Fruit fly (Drosophila melanogaster) whole organism, wandering third instar larva: ENCODE measurements around the gene slmo.

ENCODE experiments used
- CrebA ChIP-seq: fragments of 200-800 bp; sonication (Bioruptor generic); optimal IDR thresholded peaks from 2 replicates; lab custom pipeline; 2016; ENCODE audit warnings: missing biosample characterization, mild to moderate bottlenecking, missing genetic modification characterization, borderline replicate concordance
- GATAd ChIP-seq: sonication (Bioruptor generic); optimal IDR thresholded peaks from 2 replicates; lab custom pipeline; 2016; ENCODE audit warnings: missing biosample characterization, missing genetic modification characterization
- Hr78 ChIP-seq: fragments of >200 bp; optimal IDR thresholded peaks from 2 replicates; lab custom pipeline; 2017; ENCODE audit warnings: missing biosample characterization, missing genetic modification characterization
- Mio ChIP-seq: sonication (Bioruptor generic); optimal IDR thresholded peaks from 2 replicates; lab custom pipeline; 2016; ENCODE audit warnings: missing biosample characterization, missing genetic modification characterization
- Myc ChIP-seq: fragments of >200 bp; optimal IDR thresholded peaks from 2 replicates; lab custom pipeline; 2017
- OdsH ChIP-seq: fragments of 200-800 bp; sonication (Bioruptor generic); optimal IDR thresholded peaks from 2 replicates; lab custom pipeline; 2016; ENCODE audit warnings: missing biosample characterization, mild to moderate bottlenecking, missing genetic modification characterization
- Sp1 ChIP-seq: fragments of 200-800 bp; sonication (Bioruptor generic); optimal IDR thresholded peaks from 3 replicates; lab custom pipeline; 2019; ENCODE audit warnings: missing biosample characterization, mild to moderate bottlenecking, missing genetic modification characterization, moderate library complexity
- h ChIP-seq: fragments of 200-800 bp; sonication (Bioruptor generic); optimal IDR thresholded peaks from 3 replicates; lab custom pipeline; 2016; ENCODE audit warnings: missing biosample characterization, mild to moderate bottlenecking, missing genetic modification characterization
- lola ChIP-seq: fragments of >200 bp; optimal IDR thresholded peaks from 2 replicates; lab custom pipeline; 2017; ENCODE audit warnings: missing biosample characterization, missing genetic modification characterization
- rgr ChIP-seq: fragments of 200-800 bp; sonication (Bioruptor generic); optimal IDR thresholded peaks from 3 replicates; lab custom pipeline; 2016; ENCODE audit warnings: missing biosample characterization, mild to moderate bottlenecking, missing genetic modification characterization
- sage ChIP-seq: fragments of 200-800 bp; sonication (Bioruptor generic); optimal IDR thresholded peaks from 2 replicates; lab custom pipeline; 2016; ENCODE audit warnings: missing biosample characterization, mild to moderate bottlenecking, missing genetic modification characterization

DNA sequence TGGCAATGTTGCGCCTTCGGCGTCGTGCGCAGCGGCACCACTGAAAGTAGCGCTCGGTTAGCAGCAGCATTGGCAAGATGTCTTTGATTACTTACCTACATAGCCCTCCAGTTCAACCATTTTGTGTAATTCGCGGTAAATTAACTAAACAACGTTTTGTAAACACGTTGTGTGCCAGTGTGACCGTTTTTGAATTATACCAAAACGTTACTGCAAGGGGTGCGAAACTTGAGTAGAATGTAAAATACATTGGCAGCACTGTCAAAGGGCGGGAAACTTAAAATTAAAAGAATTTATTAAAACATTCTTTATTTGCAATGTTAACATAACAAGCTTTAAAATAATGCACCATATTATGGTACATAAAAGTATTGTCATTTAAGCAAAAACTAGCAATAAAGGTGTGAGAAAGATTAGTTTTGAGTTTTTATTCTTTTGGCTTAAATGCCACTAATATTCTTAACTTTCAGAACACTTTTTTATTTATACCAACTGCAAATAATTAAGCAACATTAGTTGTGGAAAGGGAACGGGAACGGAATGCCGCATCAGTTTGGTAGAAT lies 24.1 kb downstream of the slmo start, which contains the start of gene CG9107:
- no peak for TF ChIP-seq CrebA (GFP tag; lab: Kevin White, UChicago)
- TF ChIP-seq lola (GFP tag; lab: Kevin White, UChicago), result no peak
- TF ChIP-seq Hr78 (GFP tag; lab: Kevin White, UChicago), result no peak
- no peak for TF ChIP-seq rgr (GFP tag; lab: Kevin White, UChicago)
- TF ChIP-seq h, result no peak
- no peak for TF ChIP-seq GATAd (GFP tag; lab: Kevin White, UChicago)
- TF ChIP-seq Sp1, result no peak
- TF ChIP-seq Myc (lab: Kevin White, UChicago), result peak; percentile 50
- TF ChIP-seq Mio (GFP tag; lab: Kevin White, UChicago), result no peak
- TF ChIP-seq sage, result no peak
- TF ChIP-seq OdsH, result no peak
